Fruit fly (Drosophila melanogaster): Measurements from ENCODE around the gene olf413.
A peak's percentile ranks its signal among the peaks of the same experiment; 100 is the strongest.

olf413 gene

DNA sequence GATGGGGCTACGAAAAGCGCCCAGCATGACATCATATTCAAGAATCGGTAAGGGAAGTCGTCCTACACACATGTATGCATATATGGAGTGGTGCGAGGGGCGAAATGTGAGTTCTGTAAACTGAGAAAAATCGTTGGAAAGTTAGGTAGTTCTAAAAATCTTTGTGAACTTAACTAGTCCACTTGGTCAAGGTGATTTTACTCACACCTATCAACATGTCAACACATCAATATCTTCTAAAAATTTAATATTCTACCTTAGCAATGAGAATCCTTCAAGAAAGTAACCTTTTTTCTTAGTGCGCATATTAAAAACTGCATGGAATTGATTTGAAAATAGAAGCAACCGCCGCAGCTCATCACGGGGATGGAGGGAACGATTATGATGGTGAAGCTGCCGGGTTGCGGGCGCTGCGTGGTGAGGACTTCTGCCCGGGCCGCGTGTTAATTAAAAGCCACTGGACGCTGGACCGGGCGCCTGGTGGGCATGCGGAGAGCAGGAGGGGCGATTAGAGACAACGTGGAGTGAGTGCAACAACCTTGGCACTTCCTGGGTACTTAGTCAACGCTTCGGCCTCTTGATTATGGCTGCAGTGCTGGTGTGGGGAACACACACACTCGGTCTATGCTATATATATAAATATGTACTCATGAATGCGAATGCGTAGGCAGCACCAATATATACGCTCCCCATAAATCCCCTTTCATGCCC, 56.5 kb downstream of the olf413 start:
- TF ChIP-seq CG13424 (tag; optimal IDR thresholded peaks at IDR 0.05) (no peak), crol (GFP tag; IDR thresholded peaks at IDR 0.05) (peak; percentile 29; the same call in 1 of the 2 replicates), CG10431 (GFP tag; optimal IDR thresholded peaks at IDR 0.05) (no peak), CG4707 (GFP tag; optimal IDR thresholded peaks at IDR 0.05) (no peak), bbx (GFP tag; IDR thresholded peaks at IDR 0.05; ENCODE audit: partially characterized antibody) (no peak), MBD-R2 (GFP tag; IDR thresholded peaks at IDR 0.05) (no peak), Mes4 (GFP tag; optimal IDR thresholded peaks at IDR 0.05) (no peak), Drgx (GFP tag; IDR thresholded peaks at IDR 0.05) (0 out of 2 replicates have a peak, but pooled peaks have one; percentile 33), CG3065 (GFP tag; optimal IDR thresholded peaks at IDR 0.05) (no peak), CG43689 (GFP tag; IDR thresholded peaks at IDR 0.05) (no peak), CG6272 (GFP tag; IDR thresholded peaks at IDR 0.05) (no peak), E2f2 (GFP tag; IDR thresholded peaks at IDR 0.05) (no peak), CG17361 (GFP tag; IDR thresholded peaks at IDR 0.05) (0 out of 3 replicates have a peak, but pooled peaks have one; percentile 26), Dp (GFP tag; optimal IDR thresholded peaks at IDR 0.05) (no peak), CG4404 (GFP tag; IDR thresholded peaks at IDR 0.05) (no peak), CG7745 (tag; optimal IDR thresholded peaks at IDR 0.05) (no peak), mld (GFP tag; IDR thresholded peaks at IDR 0.05; ENCODE audit: partially characterized antibody) (no peak), Hand (GFP tag; optimal IDR thresholded peaks at IDR 0.05) (no peak), CG11093 (GFP tag; IDR thresholded peaks at IDR 0.05) (no peak), CG2712 (tag; optimal IDR thresholded peaks at IDR 0.05) (peak; percentile 1), nerfin-2 (GFP tag; IDR thresholded peaks at IDR 0.05; ENCODE audit: partially characterized antibody) (no peak), gt (GFP tag; IDR thresholded peaks at IDR 0.05) (no peak), Camta (GFP tag; optimal IDR thresholded peaks at IDR 0.05) (no peak), dmrt99B (tag; optimal IDR thresholded peaks at IDR 0.05) (no peak), ftz-f1 (GFP tag; optimal IDR thresholded peaks at IDR 0.05) (no peak), lola (GFP tag; optimal IDR thresholded peaks at IDR 0.05) (peak in 1 of 3 experiments; percentile 4), peb (GFP tag; IDR thresholded peaks at IDR 0.05) (no peak), CG14441 (GFP tag; IDR thresholded peaks at IDR 0.05) (no peak), CG30403 (GFP tag; optimal IDR thresholded peaks at IDR 0.05) (no peak), pita (GFP tag; optimal IDR thresholded peaks at IDR 0.05) (no peak), CG10565 (GFP tag; optimal IDR thresholded peaks at IDR 0.05) (no peak), eve (GFP tag; optimal IDR thresholded peaks at IDR 0.05) (no peak), CG2678 (tag; optimal IDR thresholded peaks at IDR 0.05) (no peak), hkb (optimal IDR thresholded peaks at IDR 0.05) (peak; percentile 77), hkb (GFP tag; IDR thresholded peaks at IDR 0.05) (no peak), luna (GFP tag; optimal IDR thresholded peaks at IDR 0.05) (no peak), CG11085 (GFP tag; IDR thresholded peaks at IDR 0.05) (no peak), Med (GFP tag) (peak; percentile 30), CG17912 (GFP tag; optimal IDR thresholded peaks at IDR 0.05) (no peak), CTCF (GFP tag; optimal IDR thresholded peaks at IDR 0.05) (no peak), CG3281 (GFP tag; optimal IDR thresholded peaks at IDR 0.05) (no peak), CG33213 (GFP tag; optimal IDR thresholded peaks at IDR 0.05) (no peak), ttk (GFP tag; IDR thresholded peaks at IDR 0.05) (no peak), Sox102F (GFP tag; optimal IDR thresholded peaks at IDR 0.05) (peak; percentile 17), cg (GFP tag; optimal IDR thresholded peaks at IDR 0.05) (no peak), gcm2 (GFP tag; optimal IDR thresholded peaks at IDR 0.05) (no peak), da (GFP tag; optimal IDR thresholded peaks at IDR 0.05) (no peak), bsh (GFP tag; optimal IDR thresholded peaks at IDR 0.05) (peak; percentile 33 to 36), emc (GFP tag; optimal IDR thresholded peaks at IDR 0.05) (no peak), CG18262 (tag; optimal IDR thresholded peaks at IDR 0.05) (peak; percentile 12), CG3407 (GFP tag; optimal IDR thresholded peaks at IDR 0.05) (no peak)
